Worm (Caenorhabditis elegans): ENCODE data around the gene str-79.

Gene str-79

DNA sequence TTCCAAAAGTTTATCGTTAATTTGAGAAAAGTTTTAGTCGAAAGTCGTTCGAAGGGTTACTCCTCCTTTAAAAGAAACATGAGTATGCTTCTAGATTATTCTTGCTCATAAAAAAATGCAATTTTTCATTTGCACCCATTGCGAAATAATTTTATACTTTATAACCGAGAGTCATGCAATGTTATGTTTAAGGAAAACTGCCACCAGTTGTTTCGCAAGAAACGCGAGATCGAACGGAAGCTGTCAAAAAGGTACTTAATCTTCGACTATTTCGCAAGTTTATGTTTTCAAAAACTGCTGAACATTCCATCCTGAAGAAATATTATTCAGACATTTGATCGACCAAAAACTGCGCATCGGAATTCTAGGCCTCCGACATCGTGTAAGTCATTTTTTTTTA is 44.2 kb downstream of the str-79 start:
- no peak for TF ChIP-seq F13C5.2 (tag; optimal IDR thresholded peaks at IDR 0.05)
- TF ChIP-seq hnd-1 (tag; optimal IDR thresholded peaks at IDR 0.05) = no peak
- TF ChIP-seq tra-4 (tag; optimal IDR thresholded peaks at IDR 0.05) = no peak
- TF ChIP-seq hmg-4 (GFP tag; optimal IDR thresholded peaks at IDR 0.05) = no peak
- no peak for TF ChIP-seq scrt-1 (GFP tag; IDR thresholded peaks at IDR 0.05)
- no peak for TF ChIP-seq tbx-37 (GFP tag; conservative IDR thresholded peaks at IDR 0.05)
- TF ChIP-seq sea-1 (GFP tag; conservative IDR thresholded peaks at IDR 0.05) = no peak
- TF ChIP-seq pes-1 (GFP tag; IDR thresholded peaks at IDR 0.05) = no peak

- no peak for TF ChIP-seq pes-1 (GFP tag; IDR thresholded peaks at IDR 0.05)
- TF ChIP-seq tbx-11 (GFP tag; IDR thresholded peaks at IDR 0.05) = no peak
- TF ChIP-seq tbx-37 (GFP tag; conservative IDR thresholded peaks at IDR 0.05) = no peak
- no peak for TF ChIP-seq ceh-36 (tag; optimal IDR thresholded peaks at IDR 0.05)
- no peak for TF ChIP-seq tra-4 (tag; optimal IDR thresholded peaks at IDR 0.05)
- no peak for TF ChIP-seq sea-1 (GFP tag; conservative IDR thresholded peaks at IDR 0.05)
- no peak for TF ChIP-seq hmbx-1 (tag; optimal IDR thresholded peaks at IDR 0.05)
- TF ChIP-seq F13C5.2 (tag; optimal IDR thresholded peaks at IDR 0.05) = no peak
- TF ChIP-seq B0310.2 (tag; optimal IDR thresholded peaks at IDR 0.05) = no peak
- no peak for TF ChIP-seq hnd-1 (tag; optimal IDR thresholded peaks at IDR 0.05)
- TF ChIP-seq flt-1 (GFP tag; IDR thresholded peaks at IDR 0.05) = no peak
These were observed 44.8 kb downstream of the str-79 start for ce11 chrX:2014521-2014920.

DNA sequence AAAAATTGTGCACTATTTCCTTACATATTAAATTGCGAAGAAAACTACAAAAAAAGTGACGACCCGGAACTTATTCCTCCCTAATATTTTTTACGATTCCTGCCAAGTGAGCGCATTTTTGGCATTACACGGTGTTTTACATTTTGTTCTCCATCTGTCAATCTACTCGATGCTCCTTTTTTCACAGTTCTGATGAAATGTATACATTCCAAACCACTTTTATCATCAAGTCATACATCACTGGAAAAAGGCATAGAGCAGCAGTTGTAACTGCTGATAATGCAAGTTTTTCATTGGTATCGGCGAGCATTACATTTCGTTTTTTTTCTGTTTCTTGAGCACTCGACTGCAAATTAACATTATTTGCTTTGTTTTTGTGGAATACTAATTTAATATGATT is 48.5 kb downstream of the str-79 start:
- TF ChIP-seq hmg-4 (GFP tag; optimal IDR thresholded peaks at IDR 0.05) (no peak), hnd-1 (tag; optimal IDR thresholded peaks at IDR 0.05) (no peak), scrt-1 (GFP tag; IDR thresholded peaks at IDR 0.05) (no peak), B0310.2 (tag; optimal IDR thresholded peaks at IDR 0.05) (no peak), tbx-37 (GFP tag; conservative IDR thresholded peaks at IDR 0.05) (no peak), aly-1 (tag; optimal IDR thresholded peaks at IDR 0.05) (no peak), tra-4 (tag; optimal IDR thresholded peaks at IDR 0.05) (no peak), F13C5.2 (tag; optimal IDR thresholded peaks at IDR 0.05) (no peak), ets-7 (tag; optimal IDR thresholded peaks at IDR 0.05) (no peak), ceh-13 (GFP tag; optimal IDR thresholded peaks at IDR 0.05) (no peak), tbx-11 (GFP tag; IDR thresholded peaks at IDR 0.05) (no peak), sea-1 (GFP tag; conservative IDR thresholded peaks at IDR 0.05) (no peak), hmbx-1 (tag; optimal IDR thresholded peaks at IDR 0.05) (no peak), ceh-36 (tag; optimal IDR thresholded peaks at IDR 0.05) (no peak), flt-1 (GFP tag; IDR thresholded peaks at IDR 0.05) (no peak), ama-1 (optimal IDR thresholded peaks at IDR 0.05) (no peak), pes-1 (GFP tag; IDR thresholded peaks at IDR 0.05) (no peak)

ce11 chrX:2018848-2019247 is 49.2 kb downstream of the str-79 start, which contains the start of gene Y102A11A.3:
TSS of gene Y102A11A.3 (plus strand) at chrX:2019148.
- TF ChIP-seq sea-1 (GFP tag; conservative IDR thresholded peaks at IDR 0.05) (no peak), pes-1 (GFP tag; IDR thresholded peaks at IDR 0.05) (no peak), ceh-13 (GFP tag; optimal IDR thresholded peaks at IDR 0.05) (no peak), aly-1 (tag; optimal IDR thresholded peaks at IDR 0.05) (no peak)

DNA sequence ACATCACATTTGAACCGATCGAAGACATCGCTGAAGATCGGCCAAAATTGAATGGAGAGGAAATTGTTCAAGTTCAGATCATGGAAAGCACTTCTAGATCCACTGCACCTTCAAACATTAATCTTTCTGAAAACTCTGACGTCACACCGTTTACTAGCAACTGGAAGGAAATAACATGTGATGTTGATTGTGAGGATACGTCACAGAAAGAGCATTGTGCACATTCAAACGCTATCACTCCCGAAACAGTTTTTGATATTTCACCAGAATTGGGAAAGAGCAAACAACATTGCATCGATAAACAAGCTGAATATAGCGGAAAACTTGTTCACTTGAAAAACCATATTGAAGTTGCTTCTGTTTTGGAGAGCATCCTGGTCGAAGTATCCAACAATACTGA is 51.9 kb downstream of the str-79 start:
- TF ChIP-seq hmg-4 (GFP tag; optimal IDR thresholded peaks at IDR 0.05) (no peak), tbx-37 (GFP tag; conservative IDR thresholded peaks at IDR 0.05) (no peak), B0310.2 (tag; optimal IDR thresholded peaks at IDR 0.05) (no peak), tbx-11 (GFP tag; IDR thresholded peaks at IDR 0.05) (no peak), tra-4 (tag; optimal IDR thresholded peaks at IDR 0.05) (no peak), ets-7 (tag; optimal IDR thresholded peaks at IDR 0.05) (no peak), ceh-13 (GFP tag; optimal IDR thresholded peaks at IDR 0.05) (no peak), flt-1 (GFP tag; IDR thresholded peaks at IDR 0.05) (no peak), ama-1 (optimal IDR thresholded peaks at IDR 0.05) (no peak), scrt-1 (GFP tag; IDR thresholded peaks at IDR 0.05) (no peak), hmbx-1 (tag; optimal IDR thresholded peaks at IDR 0.05) (no peak), sea-1 (GFP tag; conservative IDR thresholded peaks at IDR 0.05) (no peak)

All from whole organism, early embryonic.